Worm (Caenorhabditis elegans) whole organism, L1 larva: ENCODE results near the gene melo-1.

Source experiments
- ama-1 ChIP-seq: fragments of 150-350 bp; optimal IDR thresholded peaks from 2 replicates; lab custom pipeline; 2014
- ceh-8 ChIP-seq: fragments of 200-800 bp; sonication (Bioruptor generic); optimal IDR thresholded peaks from 2 replicates; lab custom pipeline; 2018; ENCODE audit warnings: mild to moderate bottlenecking, missing genetic modification characterization, moderate library complexity, missing compliant biosample characterization
- ceh-82 ChIP-seq, 3 experiments: fragments of 150-350 bp in 1 of 3; sonication (generic microtip) in 2 of 3; optimal IDR thresholded peaks; 2 replicates each; lab custom pipeline; 2014 to 2017; ENCODE audit warnings: missing biosample characterization in 3 of 3, missing genetic modification characterization in 3 of 3
- nhr-11 ChIP-seq: fragments of 150-350 bp; optimal IDR thresholded peaks from 2 replicates; lab custom pipeline; 2014; ENCODE audit warnings: missing biosample characterization, missing genetic modification characterization
- nhr-77 ChIP-seq: fragments of 150-350 bp; optimal IDR thresholded peaks from 2 replicates; lab custom pipeline; 2014; ENCODE audit warnings: missing biosample characterization, missing genetic modification characterization
- rnt-1 ChIP-seq: sonication (generic microtip); optimal IDR thresholded peaks from 2 replicates; lab custom pipeline; 2016; ENCODE audit warnings: mild to moderate bottlenecking, missing genetic modification characterization, moderate library complexity, missing compliant biosample characterization
- ztf-11 ChIP-seq, 2 experiments: sonication (generic microtip); optimal IDR thresholded peaks; 2 replicates each; lab custom pipeline; 2016 to 2017; ENCODE audit warnings: missing genetic modification characterization in 2 of 2, missing biosample characterization in 1 of 2, missing compliant biosample characterization in 1 of 2

DNA sequence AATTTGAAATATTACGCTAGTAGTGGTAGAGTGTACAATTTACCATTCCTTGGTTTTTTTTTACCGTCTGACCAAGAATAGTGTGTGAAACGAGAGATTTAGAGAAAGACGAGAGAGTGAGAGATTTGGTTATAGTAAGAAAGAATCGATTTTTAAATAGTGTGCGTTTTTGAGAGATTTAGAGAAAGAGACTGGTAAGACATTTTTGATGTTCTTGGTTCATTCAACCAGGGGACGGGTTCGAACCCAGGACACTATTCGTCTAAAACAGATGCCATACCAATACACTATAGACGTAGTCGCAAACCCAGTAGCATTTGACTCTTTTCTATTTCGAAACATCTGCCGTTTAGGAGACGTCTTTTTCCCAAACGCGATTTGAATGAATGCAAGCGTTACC, 51.3 kb downstream of the melo-1 start:
- TF ChIP-seq ceh-82 (tag; optimal IDR thresholded peaks at IDR 0.05; lab: Kevin White, UChicago) (peak; percentile 38 to 68 (median 56)), ztf-11 (tag; optimal IDR thresholded peaks at IDR 0.05; lab: Kevin White, UChicago) (peak in 1 of 2 experiments; percentile 85), ceh-8 (GFP tag; lab: Kevin White, UChicago) (no peak), rnt-1 (tag; lab: Kevin White, UChicago) (peak; percentile 82), nhr-77 (tag; lab: Kevin White, UChicago) (peak; percentile 55), nhr-11 (tag; lab: Kevin White, UChicago) (no peak), ama-1 (no peak)
